Fruit fly (Drosophila melanogaster) whole organism, prepupa: ENCODE measurements around the gene CG15529.
A peak's percentile ranks its signal among the peaks of the same experiment; 100 is the strongest.

Source experiments
- Blimp-1 ChIP-seq: fragments of 200-800 bp; sonication (Bioruptor generic); optimal IDR thresholded peaks from 3 replicates; lab custom pipeline; 2017; ENCODE audit warnings: missing biosample characterization, missing genetic modification characterization, mild to moderate bottlenecking, moderate library complexity, missing genetic modification reagents
- CG10631 ChIP-seq: fragments of 200-800 bp; sonication (Bioruptor generic); optimal IDR thresholded peaks from 2 replicates; lab custom pipeline; 2016; ENCODE audit warnings: missing biosample characterization, missing genetic modification characterization
- CG10669 ChIP-seq: fragments of 200-800 bp; sonication (Bioruptor generic); optimal IDR thresholded peaks from 3 replicates; lab custom pipeline; 2018; ENCODE audit warnings: missing biosample characterization, mild to moderate bottlenecking, missing genetic modification characterization, moderate library complexity
- CG11294 ChIP-seq: fragments of 200-800 bp; sonication (Bioruptor generic); IDR thresholded peaks from 2 replicates; pipeline ENCODE4 v1.3.6; 2022; ENCODE audit warnings: missing biosample characterization, missing genetic modification characterization
- CG11762 ChIP-seq: fragments of 200-800 bp; sonication (Bioruptor generic); optimal IDR thresholded peaks from 3 replicates; lab custom pipeline; 2016; ENCODE audit warnings: missing biosample characterization, missing genetic modification characterization; ENCODE audit not compliant: insufficient read depth
- CG15336 ChIP-seq: fragments of 200-800 bp; sonication (Bioruptor generic); IDR thresholded peaks from 2 replicates; pipeline ENCODE4 v1.3.6; 2022; ENCODE audit warnings: missing biosample characterization, missing genetic modification characterization
- CG1621 ChIP-seq: fragments of 200-800 bp; sonication (Bioruptor generic); optimal IDR thresholded peaks from 3 replicates; lab custom pipeline; 2018; ENCODE audit warnings: missing biosample characterization, mild to moderate bottlenecking, missing genetic modification characterization
- CG31627 ChIP-seq: fragments of 200-800 bp; sonication (Bioruptor generic); optimal IDR thresholded peaks from 3 replicates; lab custom pipeline; 2016; ENCODE audit warnings: missing biosample characterization, missing genetic modification characterization
- CG32006 ChIP-seq: fragments of 200-800 bp; sonication (Bioruptor generic); optimal IDR thresholded peaks from 3 replicates; lab custom pipeline; 2017; ENCODE audit warnings: missing biosample characterization, mild to moderate bottlenecking, missing genetic modification characterization
- CG34406 ChIP-seq: fragments of 200-800 bp; sonication (Bioruptor generic); optimal IDR thresholded peaks from 3 replicates; lab custom pipeline; 2016; ENCODE audit warnings: missing biosample characterization, missing genetic modification characterization
- CG4318 ChIP-seq: fragments of 200-800 bp; sonication (Bioruptor generic); optimal IDR thresholded peaks from 3 replicates; lab custom pipeline; 2017; ENCODE audit warnings: missing biosample characterization, mild to moderate bottlenecking, missing genetic modification characterization
- CG6163 ChIP-seq: fragments of 200-800 bp; sonication (Bioruptor generic); IDR thresholded peaks from 3 replicates; pipeline ENCODE4 v1.3.6; 2022; ENCODE audit warnings: missing biosample characterization, missing genetic modification characterization
- CG6276 ChIP-seq: fragments of 200-800 bp; sonication (Bioruptor generic); optimal IDR thresholded peaks from 2 replicates; lab custom pipeline; 2017; ENCODE audit warnings: missing biosample characterization, mild to moderate bottlenecking, missing genetic modification characterization
- CG6792 ChIP-seq: fragments of 200-800 bp; sonication (Bioruptor generic); optimal IDR thresholded peaks from 3 replicates; lab custom pipeline; 2016; ENCODE audit warnings: missing biosample characterization, missing genetic modification characterization
- CG6808 ChIP-seq: fragments of 200-800 bp; sonication (Bioruptor generic); optimal IDR thresholded peaks from 3 replicates; lab custom pipeline; 2017; ENCODE audit warnings: missing biosample characterization, missing genetic modification characterization, mild to moderate bottlenecking, moderate library complexity, missing genetic modification reagents
- CG6854 ChIP-seq: fragments of 200-800 bp; sonication (Bioruptor generic); optimal IDR thresholded peaks from 2 replicates; lab custom pipeline; 2017; ENCODE audit warnings: missing biosample characterization, mild to moderate bottlenecking, missing genetic modification characterization
- CG7368 ChIP-seq: fragments of 200-800 bp; sonication (Bioruptor generic); optimal IDR thresholded peaks from 3 replicates; lab custom pipeline; 2016; ENCODE audit warnings: missing biosample characterization, missing genetic modification characterization
- CG8319 ChIP-seq: fragments of 200-800 bp; sonication (Bioruptor generic); optimal IDR thresholded peaks from 3 replicates; lab custom pipeline; 2016; ENCODE audit warnings: missing biosample characterization, missing genetic modification characterization
- CG9139 ChIP-seq: fragments of 200-800 bp; sonication (Bioruptor generic); optimal IDR thresholded peaks from 3 replicates; lab custom pipeline; 2017; ENCODE audit warnings: missing biosample characterization, mild to moderate bottlenecking, missing genetic modification characterization
- Eip75B ChIP-seq: fragments of 200-800 bp; sonication (Bioruptor generic); optimal IDR thresholded peaks from 3 replicates; lab custom pipeline; 2016; ENCODE audit warnings: missing biosample characterization, missing genetic modification characterization
- Eip78C ChIP-seq: fragments of 200-800 bp; sonication (Bioruptor generic); peaks from one replicate; lab custom pipeline; 2016; ENCODE audit warnings: missing biosample characterization, missing genetic modification characterization
- Ets21C ChIP-seq: fragments of 200-800 bp; sonication (Bioruptor generic); optimal IDR thresholded peaks from 3 replicates; lab custom pipeline; 2016; ENCODE audit warnings: missing biosample characterization, missing genetic modification characterization
- Ets96B ChIP-seq: fragments of 200-800 bp; optimal IDR thresholded peaks from 2 replicates; lab custom pipeline; 2019; ENCODE audit warnings: missing biosample characterization, mild to moderate bottlenecking, missing genetic modification characterization, moderate library complexity
- Gug ChIP-seq: fragments of 200-800 bp; sonication (Bioruptor generic); IDR thresholded peaks from 2 replicates; pipeline ENCODE4 v1.3.6; 2022; ENCODE audit warnings: missing biosample characterization, missing genetic modification characterization
- Hr38 ChIP-seq: sonication (Bioruptor generic); optimal IDR thresholded peaks from 2 replicates; lab custom pipeline; 2016; ENCODE audit warnings: missing biosample characterization, missing genetic modification characterization
- Hr39 ChIP-seq: fragments of 200-800 bp; sonication (Bioruptor generic); optimal IDR thresholded peaks from 2 replicates; lab custom pipeline; 2016; ENCODE audit warnings: missing biosample characterization, missing genetic modification characterization
- Hr4 ChIP-seq: fragments of 200-800 bp; sonication (Bioruptor generic); optimal IDR thresholded peaks from 3 replicates; lab custom pipeline; 2016; ENCODE audit warnings: missing biosample characterization, missing genetic modification characterization
- Met ChIP-seq: fragments of 200-800 bp; sonication (Bioruptor generic); optimal IDR thresholded peaks from 3 replicates; lab custom pipeline; 2016; ENCODE audit warnings: missing biosample characterization, missing genetic modification characterization
- OdsH ChIP-seq: fragments of 200-800 bp; sonication (Bioruptor generic); optimal IDR thresholded peaks from 3 replicates; lab custom pipeline; 2016; ENCODE audit warnings: missing biosample characterization, missing genetic modification characterization
- Smox ChIP-seq: fragments of 200-800 bp; sonication (Bioruptor generic); optimal IDR thresholded peaks from 3 replicates; lab custom pipeline; 2016; ENCODE audit warnings: missing biosample characterization, missing genetic modification characterization
- Sox102F ChIP-seq: fragments of 200-800 bp; sonication (Bioruptor generic); optimal IDR thresholded peaks from 2 replicates; lab custom pipeline; 2016; ENCODE audit warnings: missing biosample characterization, mild to moderate bottlenecking, missing genetic modification characterization
- Sox15 ChIP-seq: fragments of 200-800 bp; sonication (Bioruptor generic); optimal IDR thresholded peaks from 3 replicates; lab custom pipeline; 2016; ENCODE audit warnings: missing biosample characterization, missing genetic modification characterization
- achi ChIP-seq: fragments of 200-800 bp; sonication (Bioruptor generic); optimal IDR thresholded peaks from 3 replicates; lab custom pipeline; 2016; ENCODE audit warnings: missing biosample characterization, missing genetic modification characterization
- acj6 ChIP-seq: fragments of 200-800 bp; sonication (Bioruptor generic); optimal IDR thresholded peaks from 3 replicates; lab custom pipeline; 2016; ENCODE audit warnings: missing biosample characterization, missing genetic modification characterization
- cyc ChIP-seq: fragments of 200-800 bp; sonication (Bioruptor generic); optimal IDR thresholded peaks from 3 replicates; lab custom pipeline; 2016; ENCODE audit warnings: missing biosample characterization, missing genetic modification characterization
- dac ChIP-seq: fragments of 200-800 bp; sonication (Bioruptor generic); optimal IDR thresholded peaks from 2 replicates; lab custom pipeline; 2017; ENCODE audit warnings: missing biosample characterization, mild to moderate bottlenecking, missing genetic modification characterization
- dsx ChIP-seq: fragments of 200-800 bp; optimal IDR thresholded peaks from 3 replicates; lab custom pipeline; 2019; ENCODE audit warnings: missing biosample characterization, mild to moderate bottlenecking, missing genetic modification characterization, moderate library complexity; ENCODE audit not compliant: poor library complexity, severe bottlenecking
- eg ChIP-seq: fragments of 200-800 bp; sonication (Bioruptor generic); IDR thresholded peaks from 3 replicates; pipeline ENCODE4 v1.3.6; 2022; ENCODE audit warnings: missing biosample characterization, missing genetic modification characterization
- esn ChIP-seq: fragments of 200-800 bp; sonication (Bioruptor generic); optimal IDR thresholded peaks from 2 replicates; lab custom pipeline; 2016; ENCODE audit warnings: missing biosample characterization, mild to moderate bottlenecking, missing genetic modification characterization, moderate library complexity
- fd85E ChIP-seq: fragments of 200-800 bp; sonication (Bioruptor generic); optimal IDR thresholded peaks from 3 replicates; lab custom pipeline; 2016; ENCODE audit warnings: missing biosample characterization, missing genetic modification characterization
- fkh ChIP-seq: fragments of 200-800 bp; sonication (Bioruptor generic); optimal IDR thresholded peaks from 3 replicates; lab custom pipeline; 2017; ENCODE audit warnings: missing biosample characterization, mild to moderate bottlenecking, missing genetic modification characterization, moderate library complexity
- lz ChIP-seq: fragments of 200-800 bp; sonication (Bioruptor generic); optimal IDR thresholded peaks from 3 replicates; lab custom pipeline; 2016; ENCODE audit warnings: missing biosample characterization, missing genetic modification characterization
- net ChIP-seq: fragments of 200-800 bp; sonication (Bioruptor generic); optimal IDR thresholded peaks from 3 replicates; lab custom pipeline; 2016; ENCODE audit warnings: missing biosample characterization, missing genetic modification characterization
- pdm3 ChIP-seq: fragments of 200-800 bp; sonication (Bioruptor generic); optimal IDR thresholded peaks from 3 replicates; lab custom pipeline; 2016; ENCODE audit warnings: missing biosample characterization, missing genetic modification characterization
- salr ChIP-seq, 2 experiments: fragments of 200-800 bp; sonication (Bioruptor generic); optimal IDR thresholded peaks; 3 replicates each; lab custom pipeline; 2016 to 2018; ENCODE audit warnings: missing biosample characterization in 2 of 2, missing genetic modification characterization in 2 of 2, mild to moderate bottlenecking in 1 of 2
- spab ChIP-seq: fragments of 200-800 bp; sonication (Bioruptor generic); optimal IDR thresholded peaks from 2 replicates; lab custom pipeline; 2017; ENCODE audit warnings: missing biosample characterization, mild to moderate bottlenecking, missing genetic modification characterization, missing genetic modification reagents
- ss ChIP-seq, 2 experiments: fragments of 200-800 bp; sonication (Bioruptor generic); optimal IDR thresholded peaks; 2 replicates in 1 of 2; 3 replicates in 1 of 2; lab custom pipeline; 2017 to 2018; ENCODE audit warnings: mild to moderate bottlenecking in 2 of 2, missing biosample characterization in 2 of 2, missing genetic modification characterization in 2 of 2, moderate library complexity in 1 of 2
- svp ChIP-seq: fragments of 200-800 bp; sonication (Bioruptor generic); peaks from one replicate; lab custom pipeline; 2016; ENCODE audit warnings: missing biosample characterization, missing genetic modification characterization
- topi ChIP-seq: fragments of 200-800 bp; sonication (Bioruptor generic); optimal IDR thresholded peaks from 3 replicates; lab custom pipeline; 2016; ENCODE audit warnings: missing biosample characterization, missing genetic modification characterization
- vri ChIP-seq: fragments of 200-800 bp; sonication (Bioruptor generic); optimal IDR thresholded peaks from 3 replicates; lab custom pipeline; 2016; ENCODE audit warnings: missing biosample characterization, mild to moderate bottlenecking, missing genetic modification characterization

Gene CG15529

DNA sequence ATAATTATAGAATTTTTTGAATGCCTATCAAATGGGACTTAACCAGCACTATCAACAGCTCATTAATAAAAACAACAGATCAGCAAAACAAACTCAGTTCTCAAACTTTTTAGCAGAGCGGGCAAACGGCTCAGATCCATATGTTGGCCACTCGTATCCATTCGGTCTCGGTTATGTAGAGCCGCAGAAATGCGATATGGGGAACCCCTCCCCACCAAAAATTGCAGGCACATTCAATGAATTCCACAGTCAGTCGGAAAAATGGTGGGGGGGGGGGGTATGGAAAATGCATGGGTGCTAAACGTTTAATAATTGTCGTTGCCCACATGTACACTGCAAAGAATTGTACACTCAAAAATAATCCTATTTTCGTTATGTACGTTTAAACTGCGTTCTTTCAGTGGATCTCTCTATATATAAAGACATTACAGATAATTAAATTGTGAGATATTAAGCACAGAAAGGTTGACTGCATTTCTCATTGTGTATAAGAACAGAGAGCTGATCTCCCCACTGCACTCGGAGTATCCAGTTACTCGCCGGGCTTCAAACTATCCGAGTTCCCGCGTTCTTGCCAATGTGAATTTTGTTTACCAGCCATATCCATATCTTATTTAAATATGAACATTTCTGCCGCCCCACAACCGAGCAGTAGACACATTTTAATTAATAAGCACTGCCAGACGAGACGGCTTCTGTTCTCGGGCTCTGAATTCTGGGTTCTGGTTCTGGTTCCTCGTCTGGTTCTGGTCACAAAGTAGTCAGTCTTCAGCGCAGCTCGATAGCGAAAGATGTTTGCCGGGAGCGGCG, at the start of gene CG15529:
Gene CG15529, plus strand, starts transcription at position 760 of the 810 bp plus-strand sequence.
- peak; percentile 38 for TF ChIP-seq CG11762 (GFP tag; lab: Kevin White, UChicago)
- peak; percentile 68 for TF ChIP-seq acj6 (GFP tag; lab: Kevin White, UChicago)
- no peak for TF ChIP-seq CG6854 (GFP tag; lab: Kevin White, UChicago)
- TF ChIP-seq CG6792 = peak; percentile 35
- TF ChIP-seq Ets96B = peak; percentile 66
- TF ChIP-seq Hr39 (GFP tag; lab: Kevin White, UChicago) = peak; percentile 27
- TF ChIP-seq Hr4 (GFP tag; lab: Kevin White, UChicago) = peak; percentile 38
- peak; percentile 57 for TF ChIP-seq CG9139 (GFP tag; lab: Kevin White, UChicago)
- peak; percentile 7 for TF ChIP-seq dac (GFP tag; lab: Kevin White, UChicago)
- TF ChIP-seq CG31627 (GFP tag; lab: Kevin White, UChicago) = peak; percentile 26
- TF ChIP-seq Sox102F (GFP tag; lab: Kevin White, UChicago) = peak; percentile 20
- TF ChIP-seq dsx (GFP tag; lab: Kevin White, UChicago) = peak; percentile 51
- TF ChIP-seq Smox = peak; percentile 25
- peak; percentile 56 for TF ChIP-seq CG34406 (GFP tag; lab: Kevin White, UChicago)
- TF ChIP-seq CG10669 (GFP tag; lab: Kevin White, UChicago) = peak; percentile 72
- peak; percentile 51 for TF ChIP-seq CG1621
- TF ChIP-seq CG6276 (GFP tag; lab: Kevin White, UChicago) = peak; percentile 38
- TF ChIP-seq CG6808 (GFP tag; lab: Kevin White, UChicago) = peak; percentile 74
- TF ChIP-seq net = peak; percentile 53
- TF ChIP-seq salr (GFP tag; optimal IDR thresholded peaks at IDR 0.05; lab: Kevin White, UChicago) = peak; percentile 40 to 51
- peak; percentile 73 for TF ChIP-seq Gug (GFP tag; lab: Robert Waterston, UW)
- TF ChIP-seq CG10631 (GFP tag; lab: Kevin White, UChicago) = peak; percentile 58
- TF ChIP-seq achi (GFP tag; lab: Kevin White, UChicago) = peak; percentile 57
- TF ChIP-seq Met = no peak
- TF ChIP-seq CG15336 (GFP tag; lab: Robert Waterston, UW) = peak; percentile 79
- peak; percentile 68 for TF ChIP-seq spab (GFP tag; lab: Kevin White, UChicago)
- peak; percentile 87 for TF ChIP-seq CG6163 (GFP tag; lab: Robert Waterston, UW)
- no peak for TF ChIP-seq vri (GFP tag; lab: Kevin White, UChicago)
- TF ChIP-seq svp = no peak
- peak; percentile 83 for TF ChIP-seq Eip78C (GFP tag; lab: Kevin White, UChicago)
- TF ChIP-seq fkh (GFP tag; lab: Kevin White, UChicago) = no peak
- peak; percentile 72 for TF ChIP-seq CG11294 (GFP tag; lab: Robert Waterston, UW)
- peak; percentile 43 for TF ChIP-seq Sox15 (GFP tag; lab: Kevin White, UChicago)
- TF ChIP-seq eg = peak; percentile 86
- TF ChIP-seq Ets21C (GFP tag; lab: Kevin White, UChicago) = peak; percentile 5
- peak in 1 of 2 experiments; percentile 73 for TF ChIP-seq ss (GFP tag; optimal IDR thresholded peaks at IDR 0.05; lab: Kevin White, UChicago)
- TF ChIP-seq fd85E = no peak
- TF ChIP-seq cyc (GFP tag; lab: Kevin White, UChicago) = peak; percentile 33
- TF ChIP-seq pdm3 (GFP tag; lab: Kevin White, UChicago) = peak; percentile 60
- TF ChIP-seq Hr38 (GFP tag; lab: Kevin White, UChicago) = no peak
- TF ChIP-seq Blimp-1 (GFP tag; lab: Kevin White, UChicago) = no peak
- peak; percentile 56 for TF ChIP-seq OdsH (GFP tag; lab: Kevin White, UChicago)
- TF ChIP-seq esn = peak; percentile 41
- peak; percentile 26 for TF ChIP-seq lz (GFP tag; lab: Kevin White, UChicago)
- TF ChIP-seq CG8319 (GFP tag; lab: Kevin White, UChicago) = peak; percentile 29
- peak; percentile 41 for TF ChIP-seq Eip75B (GFP tag; lab: Kevin White, UChicago)
- TF ChIP-seq topi (GFP tag; lab: Kevin White, UChicago) = no peak
- TF ChIP-seq CG4318 = no peak
- TF ChIP-seq CG7368 (GFP tag; lab: Kevin White, UChicago) = peak; percentile 16
- TF ChIP-seq CG32006 = peak; percentile 61
